Worm (Caenorhabditis elegans) whole organism, L4/young adult: ENCODE data around the gene D2045.8.

ENCODE experiments used
- W03F9.2 ChIP-seq: fragments of 150-350 bp; optimal IDR thresholded peaks from 2 replicates; lab custom pipeline; 2014; ENCODE audit warnings: missing biosample characterization, missing genetic modification characterization
- dao-5 ChIP-seq: sonication (generic microtip); optimal IDR thresholded peaks from 2 replicates; lab custom pipeline; 2016; ENCODE audit warnings: missing genotype, missing genetic modification characterization, moderate library complexity, missing compliant biosample characterization
- him-1 ChIP-seq: sonication (generic microtip); optimal IDR thresholded peaks from 2 replicates; lab custom pipeline; 2016; ENCODE audit warnings: missing genotype, missing genetic modification reagents, missing genetic modification characterization, missing compliant biosample characterization

DNA sequence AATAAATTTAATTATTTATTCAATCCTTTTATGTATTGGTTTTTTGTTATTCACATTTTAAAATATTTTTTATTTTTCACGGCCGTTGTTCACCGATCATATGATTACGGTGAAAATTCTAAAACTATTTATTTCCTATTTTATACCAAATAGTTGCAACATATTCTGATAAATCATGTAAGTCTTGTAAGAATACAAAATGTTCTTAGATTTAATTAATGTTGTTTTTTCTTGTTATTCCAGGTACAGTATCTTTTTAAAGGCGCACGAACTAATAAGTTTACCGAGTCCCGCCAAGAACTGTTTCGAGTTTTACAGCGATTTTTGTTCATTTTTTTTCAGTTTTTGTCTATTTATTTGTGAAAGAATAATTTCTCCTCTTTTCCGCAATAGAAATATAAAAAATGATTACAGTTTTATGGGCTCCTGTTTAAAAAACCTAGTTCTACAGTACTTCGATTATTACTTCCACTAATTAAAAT lies 12.5 kb upstream of the D2045.8 start, which contains the start of gene D2045.5:
- TF ChIP-seq him-1 (tag; lab: Kevin White, UChicago): no peak
- TF ChIP-seq dao-5 (tag; lab: Kevin White, UChicago): no peak
- peak; percentile 2 for TF ChIP-seq W03F9.2 (tag; lab: Kevin White, UChicago)
